Worm (Caenorhabditis elegans) whole organism, late embryonic: ENCODE measurements around the gene cest-5.2.

Source experiments
- F13H6.1 ChIP-seq: sonication (generic microtip); optimal IDR thresholded peaks from 2 replicates; lab custom pipeline; 2016; ENCODE audit warnings: missing genetic modification characterization, missing compliant biosample characterization
- K09A11.1 ChIP-seq: sonication (generic microtip); optimal IDR thresholded peaks from 2 replicates; lab custom pipeline; 2017; ENCODE audit warnings: antibody characterized with exemption, mild to moderate bottlenecking, missing genetic modification characterization, missing compliant biosample characterization; ENCODE audit not compliant: insufficient read depth
- T23F11.4 ChIP-seq: fragments of 200-800 bp; sonication (Bioruptor generic); optimal IDR thresholded peaks from 2 replicates; lab custom pipeline; 2018; ENCODE audit warnings: mild to moderate bottlenecking, missing genetic modification characterization, missing compliant biosample characterization
- ama-1 ChIP-seq: fragments of 150-350 bp; optimal IDR thresholded peaks from 2 replicates; lab custom pipeline; 2014
- ceh-18 ChIP-seq: sonication (generic microtip); optimal IDR thresholded peaks from 2 replicates; lab custom pipeline; 2016; ENCODE audit warnings: missing genetic modification characterization, missing compliant biosample characterization
- ceh-19 ChIP-seq: fragments of 200-800 bp; sonication (Bioruptor generic); optimal IDR thresholded peaks from 2 replicates; lab custom pipeline; 2018; ENCODE audit warnings: mild to moderate bottlenecking, missing genetic modification characterization, missing compliant biosample characterization
- ceh-24 ChIP-seq: sonication (generic microtip); optimal IDR thresholded peaks from 2 replicates; lab custom pipeline; 2016; ENCODE audit warnings: mild to moderate bottlenecking, missing genetic modification characterization, missing compliant biosample characterization
- ceh-30 ChIP-seq: fragments of 150-350 bp; optimal IDR thresholded peaks from 2 replicates; lab custom pipeline; 2014; ENCODE audit warnings: missing biosample characterization, missing genetic modification characterization
- ceh-34 ChIP-seq: sonication (generic microtip); optimal IDR thresholded peaks from 2 replicates; lab custom pipeline; 2016; ENCODE audit warnings: mild to moderate bottlenecking, missing genetic modification characterization, missing compliant biosample characterization
- ceh-45 ChIP-seq: fragments of 200-800 bp; sonication (Bioruptor generic); IDR thresholded peaks from 2 replicates; pipeline ENCODE4 v1.3.6; 2022; ENCODE audit warnings: missing genetic modification reagents, missing genetic modification characterization, missing compliant biosample characterization
- ceh-48 ChIP-seq: sonication (generic microtip); optimal IDR thresholded peaks from 2 replicates; lab custom pipeline; 2016; ENCODE audit warnings: missing genetic modification characterization, inconsistent platforms, missing compliant biosample characterization
- ceh-9 ChIP-seq: sonication (generic microtip); optimal IDR thresholded peaks from 2 replicates; lab custom pipeline; 2016; ENCODE audit warnings: mild to moderate bottlenecking, missing genetic modification characterization, inconsistent platforms, missing compliant biosample characterization
- che-1 ChIP-seq: sonication (generic microtip); optimal IDR thresholded peaks from 2 replicates; lab custom pipeline; 2016; ENCODE audit warnings: mild to moderate bottlenecking, missing genetic modification characterization, missing compliant biosample characterization
- dve-1 ChIP-seq: sonication (generic microtip); optimal IDR thresholded peaks from 2 replicates; lab custom pipeline; 2017; ENCODE audit warnings: antibody characterized with exemption, mild to moderate bottlenecking, missing genetic modification characterization, missing compliant biosample characterization
- elt-2 ChIP-seq: sonication (generic microtip); optimal IDR thresholded peaks from 2 replicates; lab custom pipeline; 2016; ENCODE audit warnings: missing genetic modification reagents, missing genetic modification characterization, missing compliant biosample characterization
- elt-4 ChIP-seq: sonication (generic microtip); optimal IDR thresholded peaks from 2 replicates; lab custom pipeline; 2016; ENCODE audit warnings: missing genetic modification characterization, missing compliant biosample characterization
- fkh-6 ChIP-seq: sonication (generic microtip); optimal IDR thresholded peaks from 2 replicates; lab custom pipeline; 2016; ENCODE audit warnings: missing genetic modification characterization, missing compliant biosample characterization
- hlh-13 ChIP-seq: fragments of 200-800 bp; sonication (Bioruptor generic); optimal IDR thresholded peaks from 2 replicates; lab custom pipeline; 2018; ENCODE audit warnings: mild to moderate bottlenecking, missing genetic modification characterization, missing compliant biosample characterization
- hlh-15 ChIP-seq: sonication (generic microtip); optimal IDR thresholded peaks from 2 replicates; lab custom pipeline; 2016; ENCODE audit warnings: missing genetic modification characterization, missing compliant biosample characterization
- hlh-8 ChIP-seq: sonication (generic microtip); optimal IDR thresholded peaks from 2 replicates; lab custom pipeline; 2016; ENCODE audit warnings: missing genotype, missing genetic modification characterization, missing compliant biosample characterization
- lin-11 ChIP-seq: fragments of 200-800 bp; sonication (Bioruptor generic); optimal IDR thresholded peaks from 2 replicates; lab custom pipeline; 2018; ENCODE audit warnings: mild to moderate bottlenecking, missing genetic modification characterization, missing compliant biosample characterization
- madf-2 ChIP-seq: sonication (generic microtip); optimal IDR thresholded peaks from 2 replicates; lab custom pipeline; 2017; ENCODE audit warnings: missing genetic modification characterization, missing compliant biosample characterization
- nfya-1 ChIP-seq: sonication (generic microtip); optimal IDR thresholded peaks from 2 replicates; lab custom pipeline; 2017; ENCODE audit warnings: missing genetic modification characterization, mild to moderate bottlenecking, missing compliant biosample characterization, antibody characterized with exemption, moderate library complexity
- odd-2 ChIP-seq: sonication (generic microtip); optimal IDR thresholded peaks from 2 replicates; lab custom pipeline; 2017; ENCODE audit warnings: antibody characterized with exemption, mild to moderate bottlenecking, missing genetic modification characterization, missing compliant biosample characterization
- pag-3 ChIP-seq: sonication (generic microtip); optimal IDR thresholded peaks from 2 replicates; lab custom pipeline; 2016; ENCODE audit warnings: missing compliant biosample characterization, missing genetic modification characterization, borderline replicate concordance
- pax-1 ChIP-seq: fragments of 150-350 bp; optimal IDR thresholded peaks from 2 replicates; lab custom pipeline; 2014; ENCODE audit warnings: missing biosample characterization, missing genetic modification characterization
- pha-2 ChIP-seq: sonication (generic microtip); optimal IDR thresholded peaks from 2 replicates; lab custom pipeline; 2017; ENCODE audit warnings: mild to moderate bottlenecking, missing genetic modification characterization, missing compliant biosample characterization
- pha-4 ChIP-seq: fragments of 150-350 bp; optimal IDR thresholded peaks from 2 replicates; lab custom pipeline; 2018; ENCODE audit warnings: missing biosample characterization, missing genetic modification reagents, missing genetic modification characterization
- ref-2 ChIP-seq: sonication (generic microtip); optimal IDR thresholded peaks from 2 replicates; lab custom pipeline; 2016; ENCODE audit warnings: missing genetic modification characterization, missing compliant biosample characterization
- rnt-1 ChIP-seq: sonication (generic microtip); optimal IDR thresholded peaks from 2 replicates; lab custom pipeline; 2016; ENCODE audit warnings: missing genetic modification characterization, missing compliant biosample characterization
- sdc-2 ChIP-seq: sonication (generic microtip); optimal IDR thresholded peaks from 2 replicates; lab custom pipeline; 2016; ENCODE audit warnings: missing genotype, missing genetic modification characterization, missing compliant biosample characterization
- syd-9 ChIP-seq: sonication (generic microtip); optimal IDR thresholded peaks from 2 replicates; lab custom pipeline; 2016; ENCODE audit warnings: mild to moderate bottlenecking, missing genetic modification characterization, moderate library complexity, missing compliant biosample characterization
- tbx-7 ChIP-seq: sonication (generic microtip); optimal IDR thresholded peaks from 2 replicates; lab custom pipeline; 2016; ENCODE audit warnings: missing genotype, missing genetic modification characterization, missing compliant biosample characterization
- unc-42 ChIP-seq: sonication (generic microtip); optimal IDR thresholded peaks from 2 replicates; lab custom pipeline; 2016; ENCODE audit warnings: missing genotype, missing genetic modification characterization, missing compliant biosample characterization
- unc-55 ChIP-seq: sonication (generic microtip); optimal IDR thresholded peaks from 2 replicates; lab custom pipeline; 2017; ENCODE audit warnings: missing biosample characterization, missing genetic modification reagents, missing genetic modification characterization
- unc-86 ChIP-seq: sonication (generic microtip); optimal IDR thresholded peaks from 2 replicates; lab custom pipeline; 2016; ENCODE audit warnings: missing genetic modification characterization, missing compliant biosample characterization

Gene cest-5.2

DNA sequence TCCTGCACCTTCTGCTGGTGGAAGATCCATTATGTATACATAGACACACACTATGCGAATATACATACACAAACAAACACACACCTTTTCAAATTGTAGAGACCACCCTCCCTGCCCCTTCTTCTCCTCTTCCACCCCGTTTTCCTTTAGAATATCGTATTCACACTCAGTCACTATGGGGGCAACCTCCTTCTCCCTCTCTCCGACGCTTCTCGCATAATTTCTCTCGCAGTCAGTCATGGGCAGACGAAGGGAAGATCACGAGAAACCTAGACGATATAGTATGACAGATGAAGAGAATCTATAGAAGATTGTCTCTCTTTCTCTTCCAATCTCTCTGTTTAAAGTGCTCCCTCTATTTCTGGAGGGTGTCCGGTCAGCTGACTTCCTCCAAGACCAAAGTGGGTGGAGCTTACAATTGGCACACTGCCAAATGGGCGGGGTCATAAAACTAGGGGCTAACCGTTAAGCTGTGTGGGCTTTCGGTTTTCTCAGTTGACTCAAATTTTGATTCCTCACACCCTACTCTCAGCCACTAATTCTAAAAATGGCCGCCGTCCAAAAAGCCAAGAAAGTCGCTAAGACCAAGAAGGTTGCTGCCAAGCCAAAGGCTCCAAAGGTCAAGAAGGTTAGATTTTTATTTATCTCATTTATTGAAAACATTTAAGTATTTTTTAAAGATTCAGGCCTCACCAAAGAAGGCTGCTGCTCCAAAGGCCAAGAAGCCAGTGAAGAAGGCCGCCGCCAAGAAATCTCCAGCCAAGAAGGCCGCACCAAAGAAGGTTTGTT, 18.3 kb upstream of the cest-5.2 start, which contains the start of gene hil-7 (continued):
- TF ChIP-seq ceh-24 (tag; lab: Kevin White, UChicago) (no peak), K09A11.1 (tag; lab: Kevin White, UChicago) (peak; percentile 19), che-1 (tag; lab: Kevin White, UChicago) (no peak), rnt-1 (tag; lab: Kevin White, UChicago) (peak; percentile 72), F13H6.1 (tag; lab: Kevin White, UChicago) (peak; percentile 28), odd-2 (tag; lab: Kevin White, UChicago) (no peak), ref-2 (tag; lab: Kevin White, UChicago) (peak; percentile 61), elt-4 (tag; lab: Kevin White, UChicago) (no peak), ceh-45 (GFP tag; lab: Robert Waterston, UW) (no peak), unc-55 (GFP tag; lab: Kevin White, UChicago) (peak; percentile 97), syd-9 (tag; lab: Kevin White, UChicago) (peak; percentile 59), ceh-48 (no peak), fkh-6 (tag; lab: Kevin White, UChicago) (peak; percentile 17), ceh-18 (tag; lab: Kevin White, UChicago) (peak; percentile 87), nfya-1 (tag; lab: Kevin White, UChicago) (peak; percentile 94), dve-1 (peak; percentile 51), lin-11 (tag; lab: Kevin White, UChicago) (no peak), pax-1 (tag; lab: Kevin White, UChicago) (peak; percentile 9), pha-2 (peak; percentile 51), ceh-19 (GFP tag; lab: Kevin White, UChicago) (peak; percentile 86), elt-2 (tag; lab: Kevin White, UChicago) (peak; percentile 0), ceh-34 (peak; percentile 96), ama-1 (lab: Kevin White, UChicago) (peak; percentile 94), hlh-13 (GFP tag; lab: Kevin White, UChicago) (no peak), pag-3 (tag; lab: Kevin White, UChicago) (no peak), sdc-2 (tag; lab: Kevin White, UChicago) (peak; percentile 78), hlh-15 (tag; lab: Kevin White, UChicago) (no peak), unc-42 (tag; lab: Kevin White, UChicago) (peak; percentile 82), ceh-30 (tag; lab: Kevin White, UChicago) (peak; percentile 66), T23F11.4 (GFP tag; lab: Kevin White, UChicago) (no peak)

DNA sequence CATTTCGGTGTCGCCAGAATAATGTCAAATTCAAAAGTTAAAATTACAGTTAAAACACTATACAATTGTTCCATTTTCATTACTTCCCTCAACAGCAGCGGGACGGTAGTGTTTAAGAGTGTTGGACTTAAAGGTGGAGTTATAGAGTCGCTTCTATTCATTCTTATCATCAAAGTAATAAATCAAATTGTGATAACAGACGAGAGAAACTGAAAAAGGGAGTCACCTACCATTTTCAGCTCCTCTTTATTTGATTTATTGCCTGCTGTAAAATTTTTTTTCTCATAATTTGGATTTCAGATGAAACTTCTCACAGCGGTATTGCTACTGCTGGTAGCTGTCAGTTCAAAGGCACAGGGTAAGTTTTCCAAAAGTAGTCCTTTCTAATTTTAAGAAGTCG, 12.2 kb upstream of the cest-5.2 start, which contains the start of gene C01B10.6:
TSS of gene C01B10.6 (plus strand) at position 301 of the 400 bp plus-strand sequence.
- TF ChIP-seq lin-11 (tag; lab: Kevin White, UChicago) = no peak

DNA sequence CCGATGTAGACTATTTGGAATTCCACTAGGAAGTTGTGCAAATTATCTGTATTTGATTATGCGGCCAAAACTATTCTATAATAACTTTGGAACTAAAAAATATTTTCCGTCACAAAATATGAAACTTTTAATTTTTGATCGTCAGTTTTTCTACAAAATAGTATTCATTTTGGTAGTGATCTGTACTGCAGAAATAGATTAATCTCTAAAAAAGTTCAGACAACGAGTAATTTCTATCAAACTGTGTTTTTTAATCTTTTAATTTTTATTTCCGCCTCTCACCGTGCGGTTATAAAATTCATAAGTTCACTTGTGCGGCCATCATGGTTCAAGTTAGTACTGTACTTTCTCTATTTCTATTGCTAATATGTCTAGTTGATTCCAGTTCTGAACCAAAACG, 10.5 kb upstream of the cest-5.2 start, which contains the start of gene C01B10.7:
TSS of gene C01B10.7 (plus strand) at position 301 of the 400 bp plus-strand sequence.
- TF ChIP-seq pha-4 (tag; lab: Kevin White, UChicago) (no peak), ceh-18 (tag; lab: Kevin White, UChicago) (no peak), madf-2 (no peak), F13H6.1 (tag; lab: Kevin White, UChicago) (no peak), ceh-34 (no peak), ceh-48 (no peak), ceh-9 (tag; lab: Kevin White, UChicago) (no peak), lin-11 (tag; lab: Kevin White, UChicago) (no peak), unc-86 (no peak), hlh-8 (tag; lab: Kevin White, UChicago) (no peak), hlh-13 (GFP tag; lab: Kevin White, UChicago) (no peak), pag-3 (tag; lab: Kevin White, UChicago) (no peak), ceh-24 (tag; lab: Kevin White, UChicago) (no peak), tbx-7 (no peak), hlh-15 (tag; lab: Kevin White, UChicago) (no peak), unc-42 (tag; lab: Kevin White, UChicago) (no peak), pax-1 (tag; lab: Kevin White, UChicago) (no peak), sdc-2 (tag; lab: Kevin White, UChicago) (no peak)
